Fruit fly (Drosophila melanogaster) whole organism, adult: ENCODE results near the gene CG43127.

Source experiments
- CG11617 ChIP-seq: fragments of 200-800 bp; sonication (Bioruptor generic); optimal IDR thresholded peaks from 2 replicates; lab custom pipeline; 2017; ENCODE audit warnings: mild to moderate bottlenecking, missing biosample characterization, missing genetic modification reagents, missing genetic modification characterization
- CG12768 ChIP-seq: fragments of 200-800 bp; sonication (Bioruptor generic); optimal IDR thresholded peaks from 2 replicates; lab custom pipeline; 2017; ENCODE audit warnings: missing biosample characterization, missing genetic modification characterization, mild to moderate bottlenecking, moderate library complexity, missing genetic modification reagents
- CG14711 ChIP-seq: fragments of 200-800 bp; sonication (Bioruptor generic); optimal IDR thresholded peaks from 2 replicates; lab custom pipeline; 2018; ENCODE audit warnings: missing biosample characterization, mild to moderate bottlenecking, missing genetic modification characterization, moderate library complexity
- CG1620 ChIP-seq: fragments of 200-800 bp; sonication (Bioruptor generic); optimal IDR thresholded peaks from 2 replicates; lab custom pipeline; 2016; ENCODE audit warnings: missing biosample characterization, missing genetic modification characterization
- CG33017 ChIP-seq: fragments of 200-800 bp; sonication (Bioruptor generic); optimal IDR thresholded peaks from 2 replicates; lab custom pipeline; 2018; ENCODE audit warnings: missing biosample characterization, mild to moderate bottlenecking, missing genetic modification characterization, moderate library complexity
- CG5204 ChIP-seq: fragments of 200-800 bp; sonication (Bioruptor generic); optimal IDR thresholded peaks from 2 replicates; lab custom pipeline; 2016; ENCODE audit warnings: missing biosample characterization, missing genetic modification characterization
- CG7045 ChIP-seq: fragments of 200-800 bp; sonication (Bioruptor generic); optimal IDR thresholded peaks from 2 replicates; lab custom pipeline; 2017; ENCODE audit warnings: missing biosample characterization, mild to moderate bottlenecking, missing genetic modification characterization
- CG7101 ChIP-seq: fragments of 200-800 bp; sonication (Bioruptor generic); optimal IDR thresholded peaks from 2 replicates; lab custom pipeline; 2018; ENCODE audit warnings: missing biosample characterization, mild to moderate bottlenecking, missing genetic modification characterization, moderate library complexity
- Clk ChIP-seq: fragments of 200-800 bp; sonication (Bioruptor generic); optimal IDR thresholded peaks from 2 replicates; lab custom pipeline; 2017; ENCODE audit warnings: missing biosample characterization, missing genetic modification characterization
- Crg-1 ChIP-seq: fragments of 200-800 bp; sonication (Bioruptor generic); optimal IDR thresholded peaks from 2 replicates; lab custom pipeline; 2016; ENCODE audit warnings: missing biosample characterization, missing genetic modification characterization
- Hr96 ChIP-seq: fragments of 200-800 bp; sonication (Bioruptor generic); optimal IDR thresholded peaks from 2 replicates; lab custom pipeline; 2016; ENCODE audit warnings: missing biosample characterization, missing genetic modification characterization
- Mnt ChIP-seq: fragments of 200-800 bp; sonication (Bioruptor generic); optimal IDR thresholded peaks from 2 replicates; lab custom pipeline; 2016; ENCODE audit warnings: missing biosample characterization, mild to moderate bottlenecking, missing genetic modification characterization
- bab1 ChIP-seq: fragments of 200-800 bp; sonication (Bioruptor generic); optimal IDR thresholded peaks from 3 replicates; lab custom pipeline; 2019; ENCODE audit warnings: missing biosample characterization, mild to moderate bottlenecking, missing genetic modification characterization, moderate library complexity
- cic ChIP-seq: fragments of 200-800 bp; sonication (Bioruptor generic); optimal IDR thresholded peaks from 2 replicates; lab custom pipeline; 2017; ENCODE audit warnings: missing biosample characterization, mild to moderate bottlenecking, missing genetic modification characterization, moderate library complexity
- cnc ChIP-seq, 2 experiments: fragments of >200 bp; optimal IDR thresholded peaks; 2 replicates each; lab custom pipeline; 2017
- kay ChIP-seq: fragments of 200-800 bp; sonication (Bioruptor generic); peaks from one replicate; lab custom pipeline; 2016; ENCODE audit warnings: missing biosample characterization, missing genetic modification characterization, borderline replicate concordance
- ovo ChIP-seq: fragments of 200-800 bp; sonication (Bioruptor generic); optimal IDR thresholded peaks from 2 replicates; lab custom pipeline; 2016; ENCODE audit warnings: missing biosample characterization, missing genetic modification characterization
- pad ChIP-seq: fragments of 200-800 bp; sonication (Bioruptor generic); optimal IDR thresholded peaks from 3 replicates; lab custom pipeline; 2017; ENCODE audit warnings: missing biosample characterization, missing genetic modification characterization, mild to moderate bottlenecking, moderate library complexity, missing genetic modification reagents
- tj ChIP-seq: fragments of 200-800 bp; sonication (Bioruptor generic); optimal IDR thresholded peaks from 3 replicates; lab custom pipeline; 2017; ENCODE audit warnings: missing biosample characterization, mild to moderate bottlenecking, missing genetic modification characterization, moderate library complexity
- toe ChIP-seq: fragments of 200-800 bp; sonication (Bioruptor generic); optimal IDR thresholded peaks from 2 replicates; lab custom pipeline; 2016; ENCODE audit warnings: missing biosample characterization, missing genetic modification characterization

CG43127 gene

DNA sequence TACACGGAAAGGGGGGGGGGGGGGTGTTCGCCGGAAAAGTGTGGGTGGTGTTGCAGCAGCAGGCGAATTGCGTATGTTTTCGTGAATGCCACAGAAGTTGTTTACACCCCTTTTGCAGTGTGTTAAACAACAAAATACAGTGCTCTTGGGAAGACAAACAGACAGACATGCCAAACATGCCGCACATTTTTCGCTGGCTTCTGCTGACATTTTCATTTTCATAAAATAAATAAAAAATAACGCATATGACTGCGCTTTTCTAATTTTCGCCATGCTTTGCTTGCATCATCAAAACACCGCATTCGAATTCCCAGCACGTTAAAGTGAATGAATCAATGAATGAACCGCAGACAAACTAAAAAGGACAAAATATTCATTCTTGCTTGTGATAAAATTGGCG is 25.9 kb upstream of the CG43127 start:
- TF ChIP-seq tj (GFP tag; lab: Kevin White, UChicago), result peak; percentile 95
- TF ChIP-seq ovo (GFP tag; lab: Kevin White, UChicago), result no peak
- no peak for TF ChIP-seq CG7045 (GFP tag; lab: Kevin White, UChicago)
- TF ChIP-seq CG5204, result no peak
- no peak for TF ChIP-seq CG14711 (tag; lab: Kevin White, UChicago)
- TF ChIP-seq cnc (optimal IDR thresholded peaks at IDR 0.05; lab: Kevin White, UChicago), result no peak
- TF ChIP-seq kay (GFP tag; lab: Kevin White, UChicago), result no peak

- no peak for TF ChIP-seq cnc (optimal IDR thresholded peaks at IDR 0.05; lab: Kevin White, UChicago)
- TF ChIP-seq Clk (GFP tag; lab: Kevin White, UChicago), result no peak
- TF ChIP-seq toe, result no peak
- TF ChIP-seq pad (GFP tag; lab: Kevin White, UChicago), result no peak
- no peak for TF ChIP-seq CG1620 (GFP tag; lab: Kevin White, UChicago)
- no peak for TF ChIP-seq Hr96 (GFP tag; lab: Kevin White, UChicago)
- no peak for TF ChIP-seq CG7045 (GFP tag; lab: Kevin White, UChicago)
- no peak for TF ChIP-seq tj (GFP tag; lab: Kevin White, UChicago)
- TF ChIP-seq CG14711 (tag; lab: Kevin White, UChicago), result no peak
- TF ChIP-seq CG33017 (tag; lab: Kevin White, UChicago), result no peak
- no peak for TF ChIP-seq cic (GFP tag; lab: Kevin White, UChicago)
- no peak for TF ChIP-seq ovo (GFP tag; lab: Kevin White, UChicago)
- TF ChIP-seq CG7101 (tag; lab: Kevin White, UChicago), result no peak
- TF ChIP-seq Crg-1 (GFP tag; lab: Kevin White, UChicago), result no peak
- TF ChIP-seq Mnt (GFP tag; lab: Kevin White, UChicago), result no peak
- no peak for TF ChIP-seq CG5204
- no peak for TF ChIP-seq CG11617 (GFP tag; lab: Kevin White, UChicago)
- no peak for TF ChIP-seq bab1
- TF ChIP-seq CG12768 (GFP tag; lab: Kevin White, UChicago), result no peak
- TF ChIP-seq kay (GFP tag; lab: Kevin White, UChicago), result no peak
Observed at dm6 chr3L:10648431-10648830, 23.0 kb upstream of the CG43127 start.

dm6 chr3L:10647158-10647557 is 21.8 kb upstream of the CG43127 start:
- TF ChIP-seq cic (GFP tag; lab: Kevin White, UChicago) (no peak), toe (no peak), pad (GFP tag; lab: Kevin White, UChicago) (no peak), kay (GFP tag; lab: Kevin White, UChicago) (no peak), Clk (GFP tag; lab: Kevin White, UChicago) (no peak)

dm6 chr3L:10645965-10646364 is 20.6 kb upstream of the CG43127 start:
- no peak for TF ChIP-seq toe
- TF ChIP-seq Hr96 (GFP tag; lab: Kevin White, UChicago), result no peak
- no peak for TF ChIP-seq CG1620 (GFP tag; lab: Kevin White, UChicago)
- no peak for TF ChIP-seq CG12768 (GFP tag; lab: Kevin White, UChicago)

DNA sequence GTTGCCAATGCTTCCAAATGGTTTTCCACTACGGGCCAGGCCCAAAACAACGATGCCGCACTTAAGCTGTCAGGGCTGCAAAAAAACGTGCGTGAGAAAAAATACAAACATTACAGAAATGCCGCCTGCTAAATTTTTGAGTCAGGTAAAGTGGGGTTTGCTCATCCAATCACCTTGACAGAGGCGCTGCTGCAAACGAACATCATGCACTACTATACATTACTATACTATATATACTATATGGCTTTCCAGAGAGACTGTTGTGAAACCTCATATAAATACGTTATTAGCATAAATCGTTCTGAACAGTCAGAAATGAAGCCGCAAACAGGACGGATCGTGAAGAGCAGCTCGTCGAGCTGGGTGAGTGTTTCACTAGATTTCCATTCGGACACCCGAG is 17.8 kb upstream of the CG43127 start, which contains the start of gene CG14153:
CG14153 (plus strand) TSS at position 301 of the 400 bp plus-strand sequence.
- TF ChIP-seq Mnt (GFP tag; lab: Kevin White, UChicago) (no peak), tj (GFP tag; lab: Kevin White, UChicago) (no peak), CG5204 (no peak), Hr96 (GFP tag; lab: Kevin White, UChicago) (no peak), ovo (GFP tag; lab: Kevin White, UChicago) (no peak)

DNA sequence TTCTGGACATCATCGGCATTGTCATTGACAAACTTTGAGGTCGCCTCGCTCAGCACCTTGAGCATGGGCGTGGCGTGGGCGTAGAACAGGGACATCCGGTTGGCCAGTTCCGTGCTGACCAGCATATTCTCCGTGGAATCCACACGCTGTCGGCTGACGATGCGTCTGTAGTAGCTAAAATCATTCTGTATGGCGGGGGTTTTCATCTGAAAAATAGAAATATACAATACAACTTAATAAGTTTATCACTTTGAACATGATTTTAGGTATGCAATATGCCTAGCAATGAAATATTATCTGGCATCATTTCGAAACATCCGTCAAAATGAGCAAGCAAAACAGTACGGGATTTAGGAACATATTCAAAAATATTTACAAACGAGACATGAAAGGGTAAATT is 16.2 kb upstream of the CG43127 start, which contains the start of gene CG14154:
CG14154 (plus strand) TSS at position 301 of the 400 bp plus-strand sequence.
- TF ChIP-seq toe, result no peak
- TF ChIP-seq Hr96 (GFP tag; lab: Kevin White, UChicago), result no peak
- TF ChIP-seq CG14711 (tag; lab: Kevin White, UChicago), result no peak
- no peak for TF ChIP-seq CG1620 (GFP tag; lab: Kevin White, UChicago)
- no peak for TF ChIP-seq Mnt (GFP tag; lab: Kevin White, UChicago)
- TF ChIP-seq CG7101 (tag; lab: Kevin White, UChicago), result no peak
- TF ChIP-seq cnc (optimal IDR thresholded peaks at IDR 0.05; lab: Kevin White, UChicago), result no peak
- no peak for TF ChIP-seq bab1
- no peak for TF ChIP-seq kay (GFP tag; lab: Kevin White, UChicago)
- TF ChIP-seq CG5204, result no peak
- no peak for TF ChIP-seq Crg-1 (GFP tag; lab: Kevin White, UChicago)
- no peak for TF ChIP-seq CG7045 (GFP tag; lab: Kevin White, UChicago)
- TF ChIP-seq CG33017 (tag; lab: Kevin White, UChicago), result no peak

- TF ChIP-seq kay (GFP tag; lab: Kevin White, UChicago) (no peak), Mnt (GFP tag; lab: Kevin White, UChicago) (no peak), pad (GFP tag; lab: Kevin White, UChicago) (no peak), toe (no peak), tj (GFP tag; lab: Kevin White, UChicago) (no peak), CG5204 (no peak), cic (GFP tag; lab: Kevin White, UChicago) (no peak), CG7101 (tag; lab: Kevin White, UChicago) (no peak), CG33017 (tag; lab: Kevin White, UChicago) (no peak), bab1 (no peak), Clk (GFP tag; lab: Kevin White, UChicago) (no peak), Hr96 (GFP tag; lab: Kevin White, UChicago) (no peak), Crg-1 (GFP tag; lab: Kevin White, UChicago) (no peak), CG1620 (GFP tag; lab: Kevin White, UChicago) (no peak), CG12768 (GFP tag; lab: Kevin White, UChicago) (no peak), CG14711 (tag; lab: Kevin White, UChicago) (no peak), CG11617 (GFP tag; lab: Kevin White, UChicago) (no peak), CG7045 (GFP tag; lab: Kevin White, UChicago) (no peak)
Observed at dm6 chr3L:10639440-10639839, 14.0 kb upstream of the CG43127 start, which contains the start of gene CG18628. CG18628 (plus strand) TSS chr3L:10639740.
